Worm (Caenorhabditis elegans) whole organism, L3 larva: ENCODE measurements around the gene Y39G8B.13.

Experiments used
- R02D3.7 ChIP-seq: fragments of 150-350 bp; optimal IDR thresholded peaks from 2 replicates; lab custom pipeline; 2014; ENCODE audit warnings: missing biosample characterization, missing genetic modification characterization
- ZK546.5 ChIP-seq: sonication (generic microtip); optimal IDR thresholded peaks from 2 replicates; lab custom pipeline; 2017; ENCODE audit warnings: missing biosample characterization, missing genetic modification characterization
- egl-5 ChIP-seq: fragments of 150-350 bp; optimal IDR thresholded peaks from 2 replicates; lab custom pipeline; 2017; ENCODE audit warnings: missing biosample characterization, missing genetic modification reagents, missing genetic modification characterization, inconsistent platforms
- lin-39 ChIP-seq: fragments of 150-350 bp; optimal IDR thresholded peaks from 2 replicates; lab custom pipeline; 2018; ENCODE audit warnings: missing biosample characterization, missing genetic modification reagents, missing genetic modification characterization
- mdl-1 ChIP-seq: fragments of 150-350 bp; optimal IDR thresholded peaks from 2 replicates; lab custom pipeline; 2014; ENCODE audit warnings: missing biosample characterization, missing genetic modification characterization
- nhr-11 ChIP-seq: fragments of 150-350 bp; optimal IDR thresholded peaks from 2 replicates; lab custom pipeline; 2014; ENCODE audit warnings: missing biosample characterization, missing genetic modification characterization
- nhr-67 ChIP-seq: fragments of 150-350 bp; optimal IDR thresholded peaks from 2 replicates; lab custom pipeline; 2014; ENCODE audit warnings: missing biosample characterization, missing genetic modification characterization
- nhr-76 ChIP-seq: fragments of 150-350 bp; sonication (generic microtip); optimal IDR thresholded peaks from 5 replicates; lab custom pipeline; 2014; ENCODE audit warnings: missing biosample characterization, missing genetic modification characterization
- pha-4 ChIP-seq: fragments of 150-350 bp; optimal IDR thresholded peaks from 2 replicates; lab custom pipeline; 2014; ENCODE audit warnings: missing biosample characterization, missing genetic modification reagents, missing genetic modification characterization
- unc-39 ChIP-seq: sonication (generic microtip); optimal IDR thresholded peaks from 4 replicates; lab custom pipeline; 2017; ENCODE audit warnings: missing biosample characterization, missing genetic modification characterization
- unc-62 ChIP-seq: fragments of 150-350 bp; sonication (generic microtip); optimal IDR thresholded peaks from 4 replicates; lab custom pipeline; 2014; ENCODE audit warnings: missing biosample characterization, missing genetic modification reagents, missing genetic modification characterization
- ztf-4 ChIP-seq: fragments of 150-350 bp; optimal IDR thresholded peaks from 2 replicates; lab custom pipeline; 2014; ENCODE audit warnings: missing biosample characterization, missing genetic modification characterization

- TF ChIP-seq nhr-11 (tag; lab: Kevin White, UChicago) (no peak), mdl-1 (no peak), lin-39 (tag; lab: Kevin White, UChicago) (no peak), nhr-76 (tag; lab: Kevin White, UChicago) (no peak), egl-5 (tag; lab: Kevin White, UChicago) (no peak), unc-39 (tag; lab: Kevin White, UChicago) (no peak), R02D3.7 (tag; lab: Kevin White, UChicago) (no peak), pha-4 (tag; lab: Kevin White, UChicago) (no peak), ztf-4 (tag; lab: Kevin White, UChicago) (no peak), nhr-67 (tag; lab: Kevin White, UChicago) (no peak), ZK546.5 (tag; lab: Kevin White, UChicago) (no peak), unc-62 (no peak)
Measured at ce11 chrII:13958359-13958758, 24.5 kb downstream of the Y39G8B.13 start.
